Worm (Caenorhabditis elegans) whole organism, L1 larva: Measurements from ENCODE around the gene C14B9.8.

Source experiments
- C04F5.9 ChIP-seq: sonication (generic microtip); optimal IDR thresholded peaks from 2 replicates; lab custom pipeline; 2016; ENCODE audit warnings: missing genetic modification characterization, missing compliant biosample characterization
- C34B4.2 ChIP-seq: sonication (generic microtip); optimal IDR thresholded peaks from 2 replicates; lab custom pipeline; 2017; ENCODE audit warnings: mild to moderate bottlenecking, missing genetic modification characterization, missing compliant biosample characterization
- aha-1 ChIP-seq: fragments of 150-350 bp; optimal IDR thresholded peaks from 2 replicates; lab custom pipeline; 2014; ENCODE audit warnings: missing biosample characterization, missing genetic modification characterization
- ama-1 ChIP-seq: fragments of 150-350 bp; optimal IDR thresholded peaks from 2 replicates; lab custom pipeline; 2014
- blmp-1 ChIP-seq: fragments of 150-350 bp; optimal IDR thresholded peaks from 2 replicates; lab custom pipeline; 2014; ENCODE audit warnings: missing biosample characterization, missing genetic modification characterization
- ceh-63 ChIP-seq: fragments of 200-800 bp; sonication (Bioruptor generic); optimal IDR thresholded peaks from 2 replicates; lab custom pipeline; 2018; ENCODE audit warnings: mild to moderate bottlenecking, missing genetic modification characterization, missing compliant biosample characterization
- ceh-8 ChIP-seq: fragments of 200-800 bp; sonication (Bioruptor generic); optimal IDR thresholded peaks from 2 replicates; lab custom pipeline; 2018; ENCODE audit warnings: mild to moderate bottlenecking, missing genetic modification characterization, moderate library complexity, missing compliant biosample characterization
- ceh-82 ChIP-seq, 3 experiments: fragments of 150-350 bp in 1 of 3; sonication (generic microtip) in 2 of 3; optimal IDR thresholded peaks; 2 replicates each; lab custom pipeline; 2014 to 2017; ENCODE audit warnings: missing biosample characterization in 3 of 3, missing genetic modification characterization in 3 of 3
- ceh-90 ChIP-seq: sonication (generic microtip); optimal IDR thresholded peaks from 2 replicates; lab custom pipeline; 2016; ENCODE audit warnings: missing genetic modification characterization, missing compliant biosample characterization
- ces-1 ChIP-seq: fragments of 150-350 bp; optimal IDR thresholded peaks from 2 replicates; lab custom pipeline; 2014; ENCODE audit warnings: missing biosample characterization, missing genetic modification reagents, missing genetic modification characterization
- dsc-1 ChIP-seq: sonication (generic microtip); optimal IDR thresholded peaks from 2 replicates; lab custom pipeline; 2016; ENCODE audit warnings: mild to moderate bottlenecking, missing genetic modification characterization, missing compliant biosample characterization
- efl-3 ChIP-seq: fragments of 200-800 bp; sonication (Bioruptor generic); optimal IDR thresholded peaks from 2 replicates; lab custom pipeline; 2018; ENCODE audit warnings: mild to moderate bottlenecking, missing genetic modification characterization, missing compliant biosample characterization
- egl-13 ChIP-seq: sonication (generic microtip); optimal IDR thresholded peaks from 2 replicates; lab custom pipeline; 2016; ENCODE audit warnings: missing genotype, missing genetic modification reagents, missing genetic modification characterization, missing compliant biosample characterization
- egl-27 ChIP-seq, 2 experiments: fragments of 150-350 bp in 1 of 2; sonication (generic microtip); optimal IDR thresholded peaks; 3 replicates each; lab custom pipeline; 2017 to 2018; ENCODE audit warnings: missing biosample characterization in 2 of 2, missing genetic modification characterization in 2 of 2, missing genetic modification reagents in 2 of 2
- elt-2 ChIP-seq: sonication (generic microtip); optimal IDR thresholded peaks from 2 replicates; lab custom pipeline; 2016; ENCODE audit warnings: missing genetic modification characterization, mild to moderate bottlenecking, inconsistent platforms, missing compliant biosample characterization, missing genetic modification reagents
- elt-3 ChIP-seq, 6 experiments: fragments of 150-350 bp in 1 of 6; sonication (generic microtip); optimal IDR thresholded peaks; 2 replicates each; lab custom pipeline; 2017 to 2018; ENCODE audit warnings: missing biosample characterization in 6 of 6, missing genetic modification characterization in 6 of 6, inconsistent platforms in 1 of 6
- ets-5 ChIP-seq: fragments of 200-800 bp; sonication (Bioruptor generic); IDR thresholded peaks from 2 replicates; pipeline ENCODE4 v1.3.6; 2022; ENCODE audit warnings: missing genetic modification characterization, missing compliant biosample characterization
- fkh-10 ChIP-seq: sonication (generic microtip); optimal IDR thresholded peaks from 2 replicates; lab custom pipeline; 2017; ENCODE audit warnings: missing biosample characterization, missing genetic modification reagents, missing genetic modification characterization
- fkh-4 ChIP-seq: sonication (generic microtip); optimal IDR thresholded peaks from 2 replicates; lab custom pipeline; 2016; ENCODE audit warnings: missing compliant biosample characterization, missing genetic modification characterization, borderline replicate concordance
- fkh-8 ChIP-seq: sonication (generic microtip); optimal IDR thresholded peaks from 2 replicates; lab custom pipeline; 2016; ENCODE audit warnings: mild to moderate bottlenecking, missing genetic modification characterization, missing compliant biosample characterization
- fos-1 ChIP-seq: fragments of 150-350 bp; optimal IDR thresholded peaks from 2 replicates; lab custom pipeline; 2014; ENCODE audit warnings: missing biosample characterization, missing genetic modification characterization
- irx-1 ChIP-seq: sonication (generic microtip); optimal IDR thresholded peaks from 2 replicates; lab custom pipeline; 2016; ENCODE audit warnings: missing genetic modification characterization, missing compliant biosample characterization
- isw-1 ChIP-seq: fragments of 200-800 bp; sonication (Bioruptor generic); IDR thresholded peaks from 2 replicates; pipeline ENCODE4 v1.3.6; 2022; ENCODE audit warnings: missing genetic modification characterization, missing compliant biosample characterization
- jun-1 ChIP-seq: fragments of 150-350 bp; optimal IDR thresholded peaks from 2 replicates; lab custom pipeline; 2014; ENCODE audit warnings: missing biosample characterization, missing genetic modification reagents, missing genetic modification characterization
- lin-14 ChIP-seq: fragments of 200-800 bp; sonication (Bioruptor generic); optimal IDR thresholded peaks from 2 replicates; lab custom pipeline; 2018; ENCODE audit warnings: mild to moderate bottlenecking, missing genetic modification characterization, moderate library complexity, missing compliant biosample characterization
- lin-15B ChIP-seq: fragments of 150-350 bp; sonication (generic microtip); optimal IDR thresholded peaks from 3 replicates; lab custom pipeline; 2014; ENCODE audit warnings: missing biosample characterization, missing genetic modification characterization
- lir-3 ChIP-seq: sonication (generic microtip); optimal IDR thresholded peaks from 2 replicates; lab custom pipeline; 2016; ENCODE audit warnings: mild to moderate bottlenecking, missing genetic modification characterization, moderate library complexity, missing compliant biosample characterization; ENCODE audit not compliant: poor library complexity
- lsy-2 ChIP-seq, 2 experiments: fragments of 150-350 bp; optimal IDR thresholded peaks; 2 replicates each; lab custom pipeline; 2014; ENCODE audit warnings: missing biosample characterization in 2 of 2, missing genetic modification characterization in 2 of 2
- mdl-1 ChIP-seq, 2 experiments: fragments of 150-350 bp; optimal IDR thresholded peaks; 2 replicates each; lab custom pipeline; 2014 to 2017; ENCODE audit warnings: missing biosample characterization in 2 of 2, missing genetic modification characterization in 2 of 2, inconsistent platforms in 1 of 2
- mef-2 ChIP-seq: fragments of 150-350 bp; optimal IDR thresholded peaks from 2 replicates; lab custom pipeline; 2014; ENCODE audit warnings: missing biosample characterization, missing genetic modification characterization
- nhr-11 ChIP-seq: fragments of 150-350 bp; optimal IDR thresholded peaks from 2 replicates; lab custom pipeline; 2014; ENCODE audit warnings: missing biosample characterization, missing genetic modification characterization
- nhr-12 ChIP-seq: sonication (generic microtip); optimal IDR thresholded peaks from 2 replicates; lab custom pipeline; 2017; ENCODE audit warnings: missing biosample characterization, missing genetic modification characterization
- nhr-237 ChIP-seq: fragments of 150-350 bp; optimal IDR thresholded peaks from 2 replicates; lab custom pipeline; 2014; ENCODE audit warnings: missing biosample characterization, missing genetic modification characterization
- nhr-47 ChIP-seq: sonication (generic microtip); optimal IDR thresholded peaks from 2 replicates; lab custom pipeline; 2016; ENCODE audit warnings: mild to moderate bottlenecking, missing genetic modification characterization, moderate library complexity, missing compliant biosample characterization
- nhr-71 ChIP-seq: sonication (generic microtip); optimal IDR thresholded peaks from 2 replicates; lab custom pipeline; 2016; ENCODE audit warnings: mild to moderate bottlenecking, missing genetic modification characterization, moderate library complexity, missing compliant biosample characterization
- nhr-77 ChIP-seq: fragments of 150-350 bp; optimal IDR thresholded peaks from 2 replicates; lab custom pipeline; 2014; ENCODE audit warnings: missing biosample characterization, missing genetic modification characterization
- nhr-85 ChIP-seq: sonication (generic microtip); peaks from one replicate; lab custom pipeline; 2016; ENCODE audit warnings: missing genetic modification characterization, inconsistent platforms, missing compliant biosample characterization
- snpc-4 ChIP-seq: fragments of 150-350 bp; optimal IDR thresholded peaks from 2 replicates; lab custom pipeline; 2014; ENCODE audit warnings: missing biosample characterization, missing genetic modification characterization
- sptf-1 ChIP-seq: fragments of 150-350 bp; optimal IDR thresholded peaks from 2 replicates; lab custom pipeline; 2014; ENCODE audit warnings: missing biosample characterization, missing genetic modification characterization
- sup-37 ChIP-seq: fragments of 200-800 bp; sonication (Bioruptor generic); optimal IDR thresholded peaks from 2 replicates; lab custom pipeline; 2018; ENCODE audit warnings: mild to moderate bottlenecking, missing genetic modification characterization, missing compliant biosample characterization
- swsn-7 ChIP-seq: sonication (generic microtip); optimal IDR thresholded peaks from 2 replicates; lab custom pipeline; 2016; ENCODE audit warnings: missing genetic modification characterization, missing compliant biosample characterization
- tbx-2 ChIP-seq: sonication (generic microtip); optimal IDR thresholded peaks from 2 replicates; lab custom pipeline; 2016; ENCODE audit warnings: missing genetic modification characterization, missing compliant biosample characterization
- tlp-1 ChIP-seq: fragments of 150-350 bp; optimal IDR thresholded peaks from 2 replicates; lab custom pipeline; 2014; ENCODE audit warnings: missing biosample characterization, missing genetic modification characterization
- unc-62 ChIP-seq: fragments of 150-350 bp; optimal IDR thresholded peaks from 2 replicates; lab custom pipeline; 2014; ENCODE audit warnings: missing biosample characterization, missing genetic modification reagents, missing genetic modification characterization
- unc-86 ChIP-seq: sonication (generic microtip); optimal IDR thresholded peaks from 2 replicates; lab custom pipeline; 2016; ENCODE audit warnings: missing genetic modification characterization, missing compliant biosample characterization
- unc-98 ChIP-seq: fragments of 200-800 bp; sonication (Bioruptor generic); IDR thresholded peaks from 2 replicates; pipeline ENCODE4 v1.3.6; 2022; ENCODE audit warnings: missing genetic modification characterization, missing compliant biosample characterization
- xbp-1 ChIP-seq: sonication (generic microtip); optimal IDR thresholded peaks from 2 replicates; lab custom pipeline; 2016; ENCODE audit warnings: missing genetic modification characterization, missing compliant biosample characterization
- zag-1 ChIP-seq: fragments of 150-350 bp; optimal IDR thresholded peaks from 2 replicates; lab custom pipeline; 2014; ENCODE audit warnings: missing biosample characterization, missing genetic modification characterization
- zip-4 ChIP-seq: fragments of 200-800 bp; sonication (Bioruptor generic); optimal IDR thresholded peaks from 2 replicates; lab custom pipeline; 2018; ENCODE audit warnings: mild to moderate bottlenecking, missing genetic modification characterization, moderate library complexity, missing compliant biosample characterization
- ztf-11 ChIP-seq, 2 experiments: sonication (generic microtip); optimal IDR thresholded peaks; 2 replicates each; lab custom pipeline; 2016 to 2017; ENCODE audit warnings: missing genetic modification characterization in 2 of 2, missing biosample characterization in 1 of 2, missing compliant biosample characterization in 1 of 2
- ztf-4 ChIP-seq: fragments of 150-350 bp; optimal IDR thresholded peaks from 2 replicates; lab custom pipeline; 2014; ENCODE audit warnings: missing biosample characterization, missing genetic modification characterization

Gene C14B9.8

ce11 chrIII:8126978-8127377, 17.5 kb downstream of the C14B9.8 start (continued):
- no peak for TF ChIP-seq zag-1 (tag; lab: Kevin White, UChicago)
- no peak for TF ChIP-seq nhr-85 (tag; lab: Kevin White, UChicago)
- TF ChIP-seq efl-3, result no peak
- peak in 1 of 3 experiments; percentile 8 for TF ChIP-seq ceh-82 (tag; optimal IDR thresholded peaks at IDR 0.05; lab: Kevin White, UChicago)
- peak; percentile 19 for TF ChIP-seq blmp-1 (tag; lab: Kevin White, UChicago)
- no peak for TF ChIP-seq nhr-11 (tag; lab: Kevin White, UChicago)
- TF ChIP-seq unc-86, result no peak
- TF ChIP-seq nhr-77 (tag; lab: Kevin White, UChicago), result no peak
- peak; percentile 24 for TF ChIP-seq dsc-1 (tag; lab: Kevin White, UChicago)
- no peak for TF ChIP-seq snpc-4 (tag; lab: Kevin White, UChicago)
- TF ChIP-seq aha-1 (tag; lab: Kevin White, UChicago), result no peak
- no peak for TF ChIP-seq nhr-12
- TF ChIP-seq unc-98 (GFP tag; lab: Robert Waterston, UW), result no peak
- TF ChIP-seq lsy-2 (tag; optimal IDR thresholded peaks at IDR 0.05; lab: Kevin White, UChicago), result peak; percentile 25 to 52
- no peak for TF ChIP-seq mef-2
- no peak for TF ChIP-seq ceh-63 (GFP tag; lab: Kevin White, UChicago)
- no peak for TF ChIP-seq sup-37 (GFP tag; lab: Kevin White, UChicago)
- TF ChIP-seq fkh-8, result no peak
- no peak for TF ChIP-seq ceh-90 (tag; lab: Kevin White, UChicago)
- no peak for TF ChIP-seq zip-4 (GFP tag; lab: Kevin White, UChicago)
- TF ChIP-seq egl-13 (tag; lab: Kevin White, UChicago), result no peak
- TF ChIP-seq ets-5, result no peak
- no peak for TF ChIP-seq C34B4.2 (tag; lab: Kevin White, UChicago)
- no peak for TF ChIP-seq ces-1 (GFP tag; lab: Kevin White, UChicago)
- no peak for TF ChIP-seq tlp-1 (tag; lab: Kevin White, UChicago)
- TF ChIP-seq ztf-4 (tag; lab: Kevin White, UChicago), result no peak
- peak; percentile 4 for TF ChIP-seq nhr-71 (tag; lab: Kevin White, UChicago)
- TF ChIP-seq elt-3 (tag; optimal IDR thresholded peaks at IDR 0.05; lab: Kevin White, UChicago), result no peak
- no peak for TF ChIP-seq fkh-4 (tag; lab: Kevin White, UChicago)
- TF ChIP-seq C04F5.9 (tag; lab: Kevin White, UChicago), result no peak
- no peak for TF ChIP-seq isw-1 (GFP tag; lab: Robert Waterston, UW)
- TF ChIP-seq egl-27 (tag; optimal IDR thresholded peaks at IDR 0.05; lab: Kevin White, UChicago), result no peak
- peak in 1 of 2 experiments; percentile 29 for TF ChIP-seq mdl-1 (tag; optimal IDR thresholded peaks at IDR 0.05; lab: Kevin White, UChicago)
- peak; percentile 29 for TF ChIP-seq swsn-7 (tag; lab: Kevin White, UChicago)
- TF ChIP-seq fkh-10 (GFP tag; lab: Kevin White, UChicago), result no peak
- TF ChIP-seq ama-1, result no peak
- TF ChIP-seq lin-14 (GFP tag; lab: Kevin White, UChicago), result peak; percentile 71
- no peak for TF ChIP-seq ztf-11 (tag; optimal IDR thresholded peaks at IDR 0.05; lab: Kevin White, UChicago)
- peak; percentile 3 for TF ChIP-seq tbx-2 (tag; lab: Kevin White, UChicago)
- TF ChIP-seq sptf-1 (tag; lab: Kevin White, UChicago), result no peak
- TF ChIP-seq jun-1 (tag; lab: Kevin White, UChicago), result no peak
- no peak for TF ChIP-seq unc-62 (GFP tag; lab: Kevin White, UChicago)
- TF ChIP-seq nhr-237 (tag; lab: Kevin White, UChicago), result no peak
- TF ChIP-seq ceh-8 (GFP tag; lab: Kevin White, UChicago), result no peak
- no peak for TF ChIP-seq irx-1 (tag; lab: Kevin White, UChicago)
- TF ChIP-seq fos-1 (tag; lab: Kevin White, UChicago), result no peak
- no peak for TF ChIP-seq lir-3
- no peak for TF ChIP-seq xbp-1 (tag; lab: Kevin White, UChicago)
- no peak for TF ChIP-seq elt-2
- TF ChIP-seq lin-15B (tag; lab: Kevin White, UChicago), result no peak
- no peak for TF ChIP-seq nhr-47 (tag; lab: Kevin White, UChicago)
